Worm (Caenorhabditis elegans): Measurements from ENCODE around the gene C47E12.11.

C47E12.11 gene

DNA sequence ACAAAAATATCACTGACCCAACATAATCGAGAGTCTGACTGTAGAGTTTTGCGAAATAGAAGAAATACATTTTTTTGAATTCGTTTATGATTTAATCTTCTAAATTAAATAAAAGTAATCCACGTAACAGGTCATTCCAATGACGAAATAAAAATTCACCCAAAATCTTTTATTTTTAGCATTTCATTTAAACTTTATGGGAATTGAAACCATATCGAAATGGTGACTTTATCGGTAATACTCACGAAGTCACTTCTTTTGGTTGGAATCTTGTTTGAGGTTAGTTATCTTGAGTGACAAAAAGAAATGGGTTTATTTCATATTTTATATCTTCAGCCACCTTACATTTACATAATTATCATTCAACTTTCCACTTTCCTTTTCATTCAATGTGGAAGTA, 3.4 kb downstream of the C47E12.11 start, which contains the start of the genes C47E12.12 and C47E12.10:
Gene C47E12.12 (minus strand): TSS at position 101 of the 400 bp plus-strand sequence.
Gene C47E12.10 (plus strand): TSS at position 172 of the 400 bp plus-strand sequence.
- TF ChIP-seq ZK546.5 (tag; optimal IDR thresholded peaks at IDR 0.05) = no peak
- no peak for TF ChIP-seq zag-1 (tag; optimal IDR thresholded peaks at IDR 0.05)
- no peak for TF ChIP-seq lsy-12 (tag; optimal IDR thresholded peaks at IDR 0.05)
- TF ChIP-seq lin-39 (tag; optimal IDR thresholded peaks at IDR 0.05) = no peak

ce11 chrIV:9974392-9974791, 5.2 kb downstream of the C47E12.11 start, which contains the start of gene C47E12.9:
Gene C47E12.9, plus strand, starts transcription at chrIV:9974692.
- TF ChIP-seq egl-27 (tag; optimal IDR thresholded peaks at IDR 0.05) = no peak
- no peak for TF ChIP-seq fkh-2 (tag; optimal IDR thresholded peaks at IDR 0.05)
- TF ChIP-seq ZK546.5 (tag; optimal IDR thresholded peaks at IDR 0.05) = no peak

DNA sequence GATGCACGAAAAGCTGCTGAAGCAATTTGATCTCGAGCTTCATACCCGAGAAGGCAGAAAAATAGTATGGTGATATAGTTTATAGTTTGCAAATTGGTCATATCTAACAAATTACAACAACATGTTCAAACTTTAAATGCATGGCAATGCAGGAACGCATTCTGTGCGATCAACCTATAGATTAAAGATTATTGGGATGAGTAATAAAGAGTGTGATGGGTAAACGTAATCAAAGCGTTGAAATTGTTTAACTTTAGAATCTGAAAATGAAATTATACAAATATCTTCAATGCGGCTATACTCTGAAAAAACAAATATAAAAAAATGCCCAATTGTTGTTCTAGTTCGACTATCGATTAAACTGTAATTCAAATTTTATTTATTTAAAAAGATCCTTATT, 7.1 kb downstream of the C47E12.11 start, which contains the start of gene C47E12.14:
Gene C47E12.14 (minus strand): TSS at position 101 of the 400 bp plus-strand sequence.
- TF ChIP-seq ztf-4 (tag; optimal IDR thresholded peaks at IDR 0.05) = no peak
- no peak for TF ChIP-seq lsy-12 (tag; optimal IDR thresholded peaks at IDR 0.05)
- no peak for TF ChIP-seq fkh-10 (GFP tag; optimal IDR thresholded peaks at IDR 0.05)
- no peak for TF ChIP-seq ama-1 (optimal IDR thresholded peaks at IDR 0.05)
- TF ChIP-seq nhr-67 (tag; optimal IDR thresholded peaks at IDR 0.05) = no peak
- TF ChIP-seq ceh-82 (tag; optimal IDR thresholded peaks at IDR 0.05) = no peak
- no peak for TF ChIP-seq ztf-11 (tag; optimal IDR thresholded peaks at IDR 0.05)
- no peak for TF ChIP-seq sea-2 (GFP tag; optimal IDR thresholded peaks at IDR 0.05)
- no peak for TF ChIP-seq ceh-9 (tag; optimal IDR thresholded peaks at IDR 0.05)
- TF ChIP-seq egl-27 (tag; optimal IDR thresholded peaks at IDR 0.05) = no peak
- TF ChIP-seq nhr-76 (tag; optimal IDR thresholded peaks at IDR 0.05) = no peak

- TF ChIP-seq nfya-1 (tag; optimal IDR thresholded peaks at IDR 0.05; ENCODE audit: insufficient read depth) (no peak), nhr-11 (tag; optimal IDR thresholded peaks at IDR 0.05) (no peak), ceh-82 (tag; optimal IDR thresholded peaks at IDR 0.05) (no peak), fkh-2 (tag; optimal IDR thresholded peaks at IDR 0.05) (no peak), elt-2 (tag; optimal IDR thresholded peaks at IDR 0.05) (no peak), nhr-25 (tag; optimal IDR thresholded peaks at IDR 0.05) (no peak), nhr-77 (tag; optimal IDR thresholded peaks at IDR 0.05) (no peak), unc-62 (GFP tag; optimal IDR thresholded peaks at IDR 0.05) (no peak), nhr-12 (tag; optimal IDR thresholded peaks at IDR 0.05) (no peak), ztf-11 (tag; optimal IDR thresholded peaks at IDR 0.05) (no peak), ztf-4 (tag; optimal IDR thresholded peaks at IDR 0.05) (no peak), zag-1 (tag; optimal IDR thresholded peaks at IDR 0.05) (no peak), ceh-28 (tag; optimal IDR thresholded peaks at IDR 0.05) (no peak), jun-1 (tag; optimal IDR thresholded peaks at IDR 0.05) (no peak), mml-1 (tag; optimal IDR thresholded peaks at IDR 0.05) (no peak), eor-1 (tag; optimal IDR thresholded peaks at IDR 0.05) (no peak), ceh-16 (tag; optimal IDR thresholded peaks at IDR 0.05) (no peak), ama-1 (optimal IDR thresholded peaks at IDR 0.05) (no peak), aly-2 (tag; optimal IDR thresholded peaks at IDR 0.05) (no peak), egl-27 (tag; optimal IDR thresholded peaks at IDR 0.05) (no peak)
Measured at ce11 chrIV:9977602-9978172, 8.5 kb downstream of the C47E12.11 start, which contains the start of gene dhp-2. Gene dhp-2, plus strand, starts transcription at chrIV:9978122.

ce11 chrIV:9982226-9982794, 13.1 kb downstream of the C47E12.11 start, which contains the start of gene rrp-1:
Gene rrp-1, minus strand, starts transcription at chrIV:9982276.
- TF ChIP-seq lin-15B (tag; optimal IDR thresholded peaks at IDR 0.05) (peak; percentile 4), nfya-1 (tag; optimal IDR thresholded peaks at IDR 0.05; ENCODE audit: insufficient read depth) (peak; percentile 6), pqm-1 (tag; optimal IDR thresholded peaks at IDR 0.05) (no peak)

DNA sequence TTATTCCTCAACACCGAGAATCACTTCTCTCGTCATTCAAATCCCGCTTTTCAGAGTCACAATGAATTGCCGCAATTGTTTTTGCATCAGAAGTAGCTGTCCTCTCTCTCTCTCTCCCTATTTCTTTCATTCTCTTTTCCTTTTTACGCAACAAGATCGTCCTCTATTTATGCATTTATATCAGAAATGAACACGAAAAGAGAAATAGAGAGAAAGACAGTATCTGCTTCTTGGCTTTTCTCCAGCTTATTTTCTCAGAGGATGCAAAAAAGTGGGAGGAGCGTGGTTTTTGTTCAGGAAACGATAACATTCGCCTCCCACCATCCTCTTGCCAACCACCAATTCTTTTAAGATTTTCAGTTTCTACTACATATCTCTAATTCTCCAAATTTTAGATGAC, 13.7 kb downstream of the C47E12.11 start, which contains the start of gene mam-2:
Gene mam-2 (plus strand): TSS at position 301 of the 400 bp plus-strand sequence.
- no peak for TF ChIP-seq fkh-2 (tag; optimal IDR thresholded peaks at IDR 0.05)
- TF ChIP-seq nhr-77 (tag; optimal IDR thresholded peaks at IDR 0.05) = no peak
- TF ChIP-seq fos-1 (tag; optimal IDR thresholded peaks at IDR 0.05) = no peak
- no peak for TF ChIP-seq ceh-9 (tag; optimal IDR thresholded peaks at IDR 0.05)
- TF ChIP-seq nfya-1 (tag; optimal IDR thresholded peaks at IDR 0.05; ENCODE audit: insufficient read depth) = no peak
- TF ChIP-seq sea-2 (GFP tag; optimal IDR thresholded peaks at IDR 0.05) = no peak
- TF ChIP-seq nhr-12 (tag; optimal IDR thresholded peaks at IDR 0.05) = no peak
- no peak for TF ChIP-seq tbx-2 (tag; optimal IDR thresholded peaks at IDR 0.05)
- TF ChIP-seq snpc-4 (tag; optimal IDR thresholded peaks at IDR 0.05) = no peak
- no peak for TF ChIP-seq lin-15B (tag; optimal IDR thresholded peaks at IDR 0.05)
- TF ChIP-seq ceh-16 (tag; optimal IDR thresholded peaks at IDR 0.05) = no peak
- no peak for TF ChIP-seq zag-1 (tag; optimal IDR thresholded peaks at IDR 0.05)
- TF ChIP-seq nhr-43 (tag; optimal IDR thresholded peaks at IDR 0.05; ENCODE audit: poor library complexity, severe bottlenecking) = no peak
- no peak for TF ChIP-seq nhr-76 (tag; optimal IDR thresholded peaks at IDR 0.05)
- no peak for TF ChIP-seq nhr-23 (tag; optimal IDR thresholded peaks at IDR 0.05)
- TF ChIP-seq R02D3.7 (tag; optimal IDR thresholded peaks at IDR 0.05) = no peak
- TF ChIP-seq skn-1 (tag; optimal IDR thresholded peaks at IDR 0.05) = no peak
- TF ChIP-seq egl-27 (tag; optimal IDR thresholded peaks at IDR 0.05) = no peak

Data from whole organism, L3 larva.